Worm (Caenorhabditis elegans) whole organism, L4 larva: Measurements from ENCODE around the gene bath-10.

Source experiments
- Y105C5A.15 ChIP-seq: fragments of 200-800 bp; sonication (Bioruptor generic); IDR thresholded peaks from 2 replicates; pipeline ENCODE4 v1.3.6; 2022; ENCODE audit warnings: missing genetic modification characterization, missing compliant biosample characterization
- ZK546.5 ChIP-seq, 2 experiments: sonication (generic microtip); optimal IDR thresholded peaks; 2 replicates each; lab custom pipeline; 2017; ENCODE audit warnings: missing biosample characterization in 2 of 2, missing genetic modification characterization in 2 of 2
- arid-1 ChIP-seq: fragments of 200-800 bp; sonication (Bioruptor generic); conservative IDR thresholded peaks from 2 replicates; pipeline ENCODE4 v1.3.6; 2022; ENCODE audit warnings: missing genetic modification reagents, missing genetic modification characterization, missing compliant biosample characterization
- dmd-6 ChIP-seq: fragments of 200-800 bp; sonication (Bioruptor generic); IDR thresholded peaks from 2 replicates; pipeline ENCODE4 v1.3.6; 2022; ENCODE audit warnings: missing genetic modification reagents, missing genetic modification characterization, missing compliant biosample characterization
- egl-27 ChIP-seq: sonication (generic microtip); optimal IDR thresholded peaks from 3 replicates; lab custom pipeline; 2017; ENCODE audit warnings: missing biosample characterization, missing genetic modification reagents, missing genetic modification characterization
- egl-43 ChIP-seq: fragments of 200-800 bp; sonication (Bioruptor generic); IDR thresholded peaks from 2 replicates; pipeline ENCODE4 v1.3.6; 2022; ENCODE audit warnings: missing genetic modification reagents, missing genetic modification characterization, missing compliant biosample characterization
- hmg-1.1 ChIP-seq: fragments of 200-800 bp; sonication (Bioruptor generic); IDR thresholded peaks from 2 replicates; pipeline ENCODE4 v1.3.6; 2022; ENCODE audit warnings: missing genetic modification reagents, missing genetic modification characterization, missing compliant biosample characterization
- lin-13 ChIP-seq: fragments of 150-350 bp; optimal IDR thresholded peaks from 2 replicates; lab custom pipeline; 2014; ENCODE audit warnings: missing biosample characterization, missing genetic modification reagents, missing genetic modification characterization
- nhr-25 ChIP-seq: sonication (generic microtip); optimal IDR thresholded peaks from 2 replicates; lab custom pipeline; 2017; ENCODE audit warnings: missing genetic modification characterization, mild to moderate bottlenecking, missing compliant biosample characterization, antibody characterized with exemption, moderate library complexity, borderline replicate concordance; ENCODE audit not compliant: insufficient read depth
- nhr-41 ChIP-seq: fragments of 200-800 bp; sonication (Bioruptor generic); IDR thresholded peaks from 2 replicates; pipeline ENCODE4 v1.3.6; 2022; ENCODE audit warnings: missing genetic modification reagents, missing genetic modification characterization, missing compliant biosample characterization
- skn-1 ChIP-seq: fragments of 150-350 bp; optimal IDR thresholded peaks from 2 replicates; lab custom pipeline; 2014; ENCODE audit warnings: missing biosample characterization, missing genetic modification characterization
- snpc-4 ChIP-seq: fragments of 150-350 bp; optimal IDR thresholded peaks from 2 replicates; lab custom pipeline; 2014; ENCODE audit warnings: missing biosample characterization, missing genetic modification characterization
- unc-62 ChIP-seq, 3 experiments: fragments of 150-350 bp in 1 of 3; sonication (generic microtip); optimal IDR thresholded peaks in 2 of 3; peaks in 1 of 3; 1 replicate in 1 of 3; 2 replicates in 2 of 3; lab custom pipeline; 2014 to 2017; ENCODE audit warnings: missing biosample characterization in 3 of 3, missing genetic modification characterization in 3 of 3, missing genetic modification reagents in 3 of 3, missing genotype in 1 of 3
- zag-1 ChIP-seq: fragments of 150-350 bp; optimal IDR thresholded peaks from 2 replicates; lab custom pipeline; 2014; ENCODE audit warnings: missing biosample characterization, missing genetic modification characterization

DNA sequence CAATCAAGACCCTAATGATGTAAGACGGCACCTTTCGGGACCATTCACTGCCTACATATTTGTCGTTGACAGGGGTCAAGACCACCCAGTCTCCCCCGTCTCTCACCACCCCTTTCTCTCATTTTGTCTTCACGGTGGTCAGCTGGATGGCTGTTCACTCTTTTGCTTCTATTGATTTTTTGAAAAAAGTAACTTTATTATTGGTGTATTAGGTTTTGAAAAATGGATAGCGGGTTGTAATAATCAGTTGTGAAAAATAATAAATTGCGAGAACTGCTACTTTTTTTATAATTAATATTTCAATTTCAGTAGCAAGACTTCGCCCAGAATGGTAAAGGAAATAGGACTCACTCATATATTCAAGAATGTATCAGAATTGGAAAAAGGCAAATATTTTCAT, 1.9 kb downstream of the bath-10 start, which contains the start of gene bath-9:
- TF ChIP-seq snpc-4 (no peak), egl-27 (no peak), zag-1 (tag; lab: Kevin White, UChicago) (no peak), unc-62 (GFP tag; optimal IDR thresholded peaks at IDR 0.05 in 1 of 2; lab: Kevin White, UChicago) (no peak), unc-62 (tag; optimal IDR thresholded peaks at IDR 0.05; lab: Kevin White, UChicago) (no peak), skn-1 (tag; lab: Kevin White, UChicago) (no peak), nhr-25 (tag; lab: Kevin White, UChicago) (no peak), Y105C5A.15 (GFP tag; lab: Robert Waterston, UW) (no peak), nhr-41 (GFP tag; lab: Robert Waterston, UW) (no peak), ZK546.5 (tag; optimal IDR thresholded peaks at IDR 0.05; lab: Kevin White, UChicago) (no peak), arid-1 (no peak), lin-13 (no peak), dmd-6 (GFP tag; lab: Robert Waterston, UW) (no peak), egl-43 (no peak), hmg-1.1 (GFP tag; lab: Robert Waterston, UW) (no peak)
